Worm (Caenorhabditis elegans): ENCODE data around the gene unc-39.
A peak's percentile ranks its signal among the peaks of the same experiment; 100 is the strongest.

The unc-39 gene

DNA sequence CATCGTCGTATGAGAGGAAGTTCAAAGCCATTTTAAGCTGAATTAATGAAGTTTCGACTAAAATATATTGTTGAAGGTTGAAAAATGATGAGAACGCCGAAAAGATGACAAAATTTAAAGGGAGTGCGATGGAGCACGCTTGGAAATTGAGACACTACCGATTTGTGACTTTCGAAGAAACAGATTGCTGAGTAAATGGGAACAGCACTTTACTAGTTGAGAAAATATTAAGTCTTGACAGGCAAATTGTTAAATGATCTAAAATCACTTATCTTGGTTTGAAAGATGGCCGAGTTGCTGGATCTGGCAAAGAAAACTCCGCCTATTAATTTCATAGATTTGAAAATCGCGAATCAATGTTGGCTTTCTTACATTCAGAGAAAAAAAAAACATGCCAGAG lies 50.4 kb downstream of the unc-39 start, which contains the start of gene rpoa-12:
TSS of gene rpoa-12 (minus strand) at position 37 of the 400 bp plus-strand sequence.
- TF ChIP-seq sea-2 (GFP tag; IDR thresholded peaks at IDR 0.05) (no peak), hrde-1 (tag; optimal IDR thresholded peaks at IDR 0.05; ENCODE audit: borderline replicate concordance) (no peak), nhr-27 (tag; optimal IDR thresholded peaks at IDR 0.05) (no peak), F39B2.1 (GFP tag; IDR thresholded peaks at IDR 0.05) (no peak), K12H6.12 (tag; optimal IDR thresholded peaks at IDR 0.05) (peak; percentile 17), tbp1 (GFP tag; optimal IDR thresholded peaks at IDR 0.05) (no peak), tlf-1 (GFP tag; optimal IDR thresholded peaks at IDR 0.05) (no peak), ztf-6 (GFP tag; IDR thresholded peaks at IDR 0.05) (no peak), atf-7 (tag; optimal IDR thresholded peaks at IDR 0.05) (no peak), let-526 (GFP tag; IDR thresholded peaks at IDR 0.05) (no peak), nfya-2 (GFP tag; IDR thresholded peaks at IDR 0.05) (no peak), ceh-100 (GFP tag; IDR thresholded peaks at IDR 0.05) (peak; percentile 88), nfya-1 (tag; optimal IDR thresholded peaks at IDR 0.05; ENCODE audit: borderline replicate concordance, insufficient read depth) (no peak), C17E4.6 (GFP tag; IDR thresholded peaks at IDR 0.05) (no peak), fkh-3 (tag; optimal IDR thresholded peaks at IDR 0.05) (no peak), bed-2 (GFP tag; IDR thresholded peaks at IDR 0.05) (no peak), attf-5 (GFP tag; optimal IDR thresholded peaks at IDR 0.05) (peak; percentile 8), cebp-1 (GFP tag; IDR thresholded peaks at IDR 0.05) (no peak), cebp-1 (tag; optimal IDR thresholded peaks at IDR 0.05) (no peak), bed-1 (GFP tag; IDR thresholded peaks at IDR 0.05) (no peak), ztf-18 (tag; optimal IDR thresholded peaks at IDR 0.05) (peak; percentile 5), aptf-2 (GFP tag; conservative IDR thresholded peaks at IDR 0.05) (no peak), rcor-1 (GFP tag; IDR thresholded peaks at IDR 0.05) (no peak), lir-1 (GFP tag; conservative IDR thresholded peaks at IDR 0.05) (no peak), cebp-2 (GFP tag; IDR thresholded peaks at IDR 0.05) (no peak), unc-130 (GFP tag; optimal IDR thresholded peaks at IDR 0.05) (peak; percentile 8), lin-40 (tag; optimal IDR thresholded peaks at IDR 0.05) (no peak), F52B5.7 (tag; optimal IDR thresholded peaks at IDR 0.05) (no peak), ztf-3 (GFP tag; optimal IDR thresholded peaks at IDR 0.05) (no peak), Y79H2A.3 (GFP tag; conservative IDR thresholded peaks at IDR 0.05) (no peak), somi-1 (GFP tag; optimal IDR thresholded peaks at IDR 0.05) (no peak), F33H1.4 (GFP tag; IDR thresholded peaks at IDR 0.05) (no peak), unc-62 (GFP tag; optimal IDR thresholded peaks at IDR 0.05) (no peak), snpc-4 (GFP tag; optimal IDR thresholded peaks at IDR 0.05) (no peak), snpc-4 (tag; optimal IDR thresholded peaks at IDR 0.05) (peak in 1 of 4 experiments; percentile 42), Y53F4B.3 (GFP tag; IDR thresholded peaks at IDR 0.05) (no peak), ama-1 (optimal IDR thresholded peaks at IDR 0.05) (no peak), ama-1 (GFP tag; optimal IDR thresholded peaks at IDR 0.05) (no peak), ceh-79 (tag; optimal IDR thresholded peaks at IDR 0.05) (no peak), ztf-26 (tag; optimal IDR thresholded peaks at IDR 0.05) (no peak), F49E8.2 (tag; optimal IDR thresholded peaks at IDR 0.05; ENCODE audit: insufficient read depth) (no peak), madf-10 (tag; optimal IDR thresholded peaks at IDR 0.05) (no peak), madf-6 (GFP tag; IDR thresholded peaks at IDR 0.05) (no peak), Y95B8A.8 (GFP tag; IDR thresholded peaks at IDR 0.05) (no peak), egl-44 (GFP tag; IDR thresholded peaks at IDR 0.05) (no peak), F10E7.11 (tag; optimal IDR thresholded peaks at IDR 0.05) (no peak), ceh-27 (GFP tag; optimal IDR thresholded peaks at IDR 0.05) (peak; percentile 39), him-1 (tag; optimal IDR thresholded peaks at IDR 0.05) (no peak), F57C9.4 (tag; optimal IDR thresholded peaks at IDR 0.05) (no peak), snpc-1.1 (tag; optimal IDR thresholded peaks at IDR 0.05; ENCODE audit: insufficient read depth) (no peak), nhr-80 (tag; optimal IDR thresholded peaks at IDR 0.05) (no peak)

Measured in whole organism, young adult.